Worm (Caenorhabditis elegans): ENCODE measurements around the gene gst-36.

The gst-36 gene

ce11 chrX:9862916-9863624 lies at the start of gene gst-36, which contains the start of gene R07B1.5:
Gene gst-36 (minus strand): TSS chrX:9862960.
Gene R07B1.5 (plus strand): TSS chrX:9863580.
- TF ChIP-seq unc-62 (GFP tag; optimal IDR thresholded peaks at IDR 0.05) = no peak

ce11 chrX:9905840-9906239 lies 43.1 kb upstream of the gst-36 start, which contains the start of gene F21G4.5:
Gene F21G4.5 (plus strand): TSS chrX:9906140.
- TF ChIP-seq unc-62 (GFP tag; optimal IDR thresholded peaks at IDR 0.05) = no peak

- TF ChIP-seq unc-62 (GFP tag; optimal IDR thresholded peaks at IDR 0.05) = no peak
Measured at ce11 chrX:9899426-9900131, 36.8 kb upstream of the gst-36 start, which contains the start of gene phf-34. Gene phf-34 (minus strand): TSS chrX:9899476.

- no peak for TF ChIP-seq unc-62 (GFP tag; optimal IDR thresholded peaks at IDR 0.05)
Measured at ce11 chrX:9894844-9895243, 32.1 kb upstream of the gst-36 start, which contains the start of gene F21G4.3. Gene F21G4.3 (plus strand): TSS chrX:9895144.

ce11 chrX:9893069-9893468 lies 30.3 kb upstream of the gst-36 start:
- no peak for TF ChIP-seq unc-62 (GFP tag; optimal IDR thresholded peaks at IDR 0.05)

- TF ChIP-seq unc-62 (GFP tag; optimal IDR thresholded peaks at IDR 0.05) = no peak
Measured at ce11 chrX:9892323-9892722, 29.6 kb upstream of the gst-36 start, which contains the start of gene F21G4.1. Gene F21G4.1 (minus strand): TSS chrX:9892328.

ce11 chrX:9883837-9884324 lies 21.1 kb upstream of the gst-36 start, which contains the start of gene mrp-4:
Gene mrp-4 (plus strand): TSS chrX:9884274.
- no peak for TF ChIP-seq unc-62 (GFP tag; optimal IDR thresholded peaks at IDR 0.05)

- TF ChIP-seq unc-62 (GFP tag; optimal IDR thresholded peaks at IDR 0.05) = no peak
Measured at ce11 chrX:9882572-9882971, 19.8 kb upstream of the gst-36 start.

- TF ChIP-seq unc-62 (GFP tag; optimal IDR thresholded peaks at IDR 0.05) = no peak
Measured at ce11 chrX:9882112-9882511, 19.4 kb upstream of the gst-36 start, which contains the start of gene glo-1. Gene glo-1 (minus strand): TSS chrX:9882212.

ce11 chrX:9877117-9877516 lies 14.4 kb upstream of the gst-36 start, which contains the start of gene R07B1.9:
Gene R07B1.9 (plus strand): TSS chrX:9877417.
- no peak for TF ChIP-seq unc-62 (GFP tag; optimal IDR thresholded peaks at IDR 0.05)

ce11 chrX:9872554-9872953 lies 9.8 kb upstream of the gst-36 start, which contains the start of gene R07B1.8:
Gene R07B1.8 (minus strand): TSS chrX:9872654.
- no peak for TF ChIP-seq unc-62 (GFP tag; optimal IDR thresholded peaks at IDR 0.05)

ce11 chrX:9869522-9869921 lies 6.8 kb upstream of the gst-36 start, which contains the start of gene R07B1.13:
Gene R07B1.13 (plus strand): TSS chrX:9869822.
- no peak for TF ChIP-seq unc-62 (GFP tag; optimal IDR thresholded peaks at IDR 0.05)

- TF ChIP-seq unc-62 (GFP tag; optimal IDR thresholded peaks at IDR 0.05) = no peak
Measured at ce11 chrX:9868820-9869219, 6.1 kb upstream of the gst-36 start, which contains the start of gene R07B1.7. Gene R07B1.7 (plus strand): TSS chrX:9869120.

- TF ChIP-seq unc-62 (GFP tag; optimal IDR thresholded peaks at IDR 0.05) = no peak
Measured at ce11 chrX:9866355-9866754, 3.6 kb upstream of the gst-36 start, which contains the start of gene R07B1.6. Gene R07B1.6 (plus strand): TSS chrX:9866655.

ce11 chrX:9858069-9858468 lies 4.7 kb downstream of the gst-36 start, which contains the start of gene scav-5:
Gene scav-5 (plus strand): TSS chrX:9858365.
- TF ChIP-seq unc-62 (GFP tag; optimal IDR thresholded peaks at IDR 0.05) = no peak

ce11 chrX:9856618-9857017 lies 6.1 kb downstream of the gst-36 start, which contains the start of gene R07B1.11:
Gene R07B1.11 (plus strand): TSS chrX:9856918.
- no peak for TF ChIP-seq unc-62 (GFP tag; optimal IDR thresholded peaks at IDR 0.05)

Measured in whole organism, dauer.